Fruit fly (Drosophila melanogaster) whole organism, embryonic: ENCODE measurements around the gene CG13113.

Source experiments
- Bdp1 ChIP-seq: fragments of 200-800 bp; sonication (Bioruptor generic); optimal IDR thresholded peaks from 3 replicates; lab custom pipeline; 2016; ENCODE audit warnings: missing biosample characterization, missing genetic modification characterization
- Blimp-1 ChIP-seq: fragments of 200-800 bp; sonication (Bioruptor generic); optimal IDR thresholded peaks from 3 replicates; lab custom pipeline; 2018; ENCODE audit warnings: missing biosample characterization, missing genetic modification characterization, mild to moderate bottlenecking, moderate library complexity, missing genetic modification reagents
- CG10267 ChIP-seq: fragments of 200-800 bp; sonication (Bioruptor generic); optimal IDR thresholded peaks from 2 replicates; lab custom pipeline; 2018; ENCODE audit warnings: missing biosample characterization, mild to moderate bottlenecking, missing genetic modification characterization, moderate library complexity
- CG14014 ChIP-seq: fragments of 200-800 bp; sonication (Bioruptor generic); IDR thresholded peaks from 2 replicates; pipeline ENCODE4 v1.3.6; 2022; ENCODE audit warnings: missing biosample characterization, missing genetic modification characterization
- CG14441 ChIP-seq: fragments of 200-800 bp; sonication (Bioruptor generic); IDR thresholded peaks from 2 replicates; pipeline ENCODE4 v1.3.6; 2022; ENCODE audit warnings: missing biosample characterization, missing genetic modification characterization
- CG15269 ChIP-seq: fragments of 200-800 bp; sonication (Bioruptor generic); optimal IDR thresholded peaks from 2 replicates; lab custom pipeline; 2018; ENCODE audit warnings: missing biosample characterization, mild to moderate bottlenecking, missing genetic modification characterization, moderate library complexity
- CG15696 ChIP-seq: fragments of 200-800 bp; sonication (Bioruptor generic); optimal IDR thresholded peaks from 2 replicates; lab custom pipeline; 2019; ENCODE audit warnings: missing biosample characterization, mild to moderate bottlenecking, missing genetic modification characterization, moderate library complexity
- CG16815 ChIP-seq: fragments of 200-800 bp; sonication (Bioruptor generic); optimal IDR thresholded peaks from 3 replicates; lab custom pipeline; 2017; ENCODE audit warnings: missing biosample characterization, mild to moderate bottlenecking, missing genetic modification characterization
- CG17829 ChIP-seq: fragments of 200-800 bp; optimal IDR thresholded peaks from 2 replicates; lab custom pipeline; 2019; ENCODE audit warnings: missing biosample characterization, mild to moderate bottlenecking, missing genetic modification characterization, moderate library complexity
- CG18262 ChIP-seq: fragments of 200-800 bp; optimal IDR thresholded peaks from 3 replicates; lab custom pipeline; 2019; ENCODE audit warnings: missing biosample characterization, mild to moderate bottlenecking, missing genetic modification characterization, moderate library complexity
- CG31441 ChIP-seq: fragments of 200-800 bp; sonication (Bioruptor generic); IDR thresholded peaks from 2 replicates; pipeline ENCODE4 v1.3.6; 2022; ENCODE audit warnings: missing biosample characterization, missing genetic modification characterization
- CG4424 ChIP-seq: fragments of 200-800 bp; sonication (Bioruptor generic); optimal IDR thresholded peaks from 3 replicates; lab custom pipeline; 2016; ENCODE audit warnings: missing biosample characterization, missing genetic modification characterization
- CG6254 ChIP-seq: fragments of 200-800 bp; sonication (Bioruptor generic); optimal IDR thresholded peaks from 3 replicates; lab custom pipeline; 2017; ENCODE audit warnings: mild to moderate bottlenecking, missing biosample characterization, missing genetic modification reagents, missing genetic modification characterization
- CG6683 ChIP-seq: fragments of 200-800 bp; sonication (Bioruptor generic); optimal IDR thresholded peaks from 2 replicates; lab custom pipeline; 2017; ENCODE audit warnings: missing biosample characterization, mild to moderate bottlenecking, missing genetic modification characterization, missing genetic modification reagents
- CG8290 ChIP-seq, 3 experiments: fragments of 200-800 bp; sonication (Bioruptor generic); optimal IDR thresholded peaks; 2 replicates each; lab custom pipeline; 2016 to 2019; ENCODE audit warnings: missing biosample characterization in 3 of 3, missing genetic modification characterization in 3 of 3, mild to moderate bottlenecking in 2 of 3, moderate library complexity in 1 of 3
- CG8388 ChIP-seq: fragments of 200-800 bp; sonication (Bioruptor generic); optimal IDR thresholded peaks from 2 replicates; lab custom pipeline; 2019; ENCODE audit warnings: missing biosample characterization, mild to moderate bottlenecking, missing genetic modification characterization, moderate library complexity
- CG9727 ChIP-seq: fragments of 200-800 bp; sonication (Bioruptor generic); optimal IDR thresholded peaks from 3 replicates; lab custom pipeline; 2017; ENCODE audit warnings: missing biosample characterization, mild to moderate bottlenecking, missing genetic modification characterization
- Camta ChIP-seq: fragments of 200-800 bp; sonication (Bioruptor generic); optimal IDR thresholded peaks from 2 replicates; lab custom pipeline; 2016; ENCODE audit warnings: missing biosample characterization, missing genetic modification characterization
- CoRest ChIP-seq: fragments of 200-800 bp; sonication (Bioruptor generic); optimal IDR thresholded peaks from 3 replicates; lab custom pipeline; 2018; ENCODE audit warnings: missing biosample characterization, mild to moderate bottlenecking, missing genetic modification characterization, moderate library complexity
- E2f1 ChIP-seq: fragments of 200-800 bp; sonication (Bioruptor generic); IDR thresholded peaks from 2 replicates; pipeline ENCODE4 v1.3.6; 2022; ENCODE audit warnings: missing biosample characterization, missing genetic modification characterization
- HLH54F ChIP-seq: fragments of 200-800 bp; sonication (Bioruptor generic); optimal IDR thresholded peaks from 3 replicates; lab custom pipeline; 2016; ENCODE audit warnings: missing biosample characterization, missing genetic modification characterization
- Hr39 ChIP-seq: fragments of >200 bp; optimal IDR thresholded peaks from 2 replicates; lab custom pipeline; 2017
- Mrtf ChIP-seq: fragments of 200-800 bp; sonication (Bioruptor generic); IDR thresholded peaks from 3 replicates; pipeline ENCODE4 v1.3.6; 2022; ENCODE audit warnings: missing biosample characterization, missing genetic modification characterization
- Nf-YB ChIP-seq: fragments of 200-800 bp; sonication (Bioruptor generic); optimal IDR thresholded peaks from 3 replicates; lab custom pipeline; 2019; ENCODE audit warnings: missing biosample characterization, mild to moderate bottlenecking, missing genetic modification characterization, moderate library complexity
- Rfx ChIP-seq: fragments of 200-800 bp; sonication (Bioruptor generic); IDR thresholded peaks from 2 replicates; pipeline ENCODE4 v1.3.6; 2022; ENCODE audit warnings: missing biosample characterization, missing genetic modification characterization
- Sox100B ChIP-seq: fragments of 200-800 bp; sonication (Bioruptor generic); optimal IDR thresholded peaks from 3 replicates; lab custom pipeline; 2018; ENCODE audit warnings: missing biosample characterization, mild to moderate bottlenecking, missing genetic modification characterization
- Xrp1 ChIP-seq: fragments of 200-800 bp; sonication (Bioruptor generic); IDR thresholded peaks from 2 replicates; pipeline ENCODE4 v1.3.6; 2022; ENCODE audit warnings: missing biosample characterization, missing genetic modification characterization
- bsh ChIP-seq, 2 experiments: fragments of 200-800 bp; sonication (Bioruptor generic); optimal IDR thresholded peaks; 2 replicates each; lab custom pipeline; 2017 to 2018; ENCODE audit warnings: mild to moderate bottlenecking in 2 of 2, missing biosample characterization in 2 of 2, missing genetic modification characterization in 2 of 2, moderate library complexity in 1 of 2
- crol ChIP-seq: fragments of 200-800 bp; sonication (Bioruptor generic); IDR thresholded peaks from 2 replicates; pipeline ENCODE4 v1.3.6; 2022; ENCODE audit warnings: missing biosample characterization, missing genetic modification characterization
- dmrt11E ChIP-seq: fragments of 200-800 bp; sonication (Bioruptor generic); optimal IDR thresholded peaks from 3 replicates; lab custom pipeline; 2018; ENCODE audit warnings: missing biosample characterization, mild to moderate bottlenecking, missing genetic modification characterization, moderate library complexity
- gce ChIP-seq: fragments of 200-800 bp; sonication (Bioruptor generic); IDR thresholded peaks from 3 replicates; pipeline ENCODE4 v1.3.6; 2022; ENCODE audit warnings: missing biosample characterization, missing genetic modification characterization
- gcm ChIP-seq: fragments of 200-800 bp; sonication (Bioruptor generic); optimal IDR thresholded peaks from 2 replicates; lab custom pipeline; 2019; ENCODE audit warnings: missing biosample characterization, mild to moderate bottlenecking, missing genetic modification characterization, moderate library complexity
- gt ChIP-seq: fragments of 200-800 bp; sonication (Bioruptor generic); IDR thresholded peaks from 2 replicates; pipeline ENCODE4 v1.3.6; 2022; ENCODE audit warnings: missing biosample characterization, missing genetic modification characterization
- lola ChIP-seq, 3 experiments: fragments of >200 bp in 2 of 3; fragments of 200-800 bp in 1 of 3; sonication (Bioruptor generic) in 1 of 3; optimal IDR thresholded peaks; 2 replicates each; lab custom pipeline; 2017 to 2019; ENCODE audit warnings: missing biosample characterization in 3 of 3, missing genetic modification characterization in 3 of 3, mild to moderate bottlenecking in 1 of 3, moderate library complexity in 1 of 3
- maf-S ChIP-seq: fragments of 200-800 bp; sonication (Bioruptor generic); optimal IDR thresholded peaks from 2 replicates; lab custom pipeline; 2016; ENCODE audit warnings: missing biosample characterization, missing genetic modification characterization
- nerfin-1 ChIP-seq: fragments of 200-800 bp; sonication (Bioruptor generic); optimal IDR thresholded peaks from 3 replicates; lab custom pipeline; 2019; ENCODE audit warnings: missing biosample characterization, mild to moderate bottlenecking, missing genetic modification characterization, moderate library complexity
- nmo ChIP-seq: fragments of 200-800 bp; sonication (Bioruptor generic); optimal IDR thresholded peaks from 2 replicates; lab custom pipeline; 2018; ENCODE audit warnings: missing biosample characterization, mild to moderate bottlenecking, missing genetic modification characterization, moderate library complexity
- otp ChIP-seq: fragments of 200-800 bp; sonication (Bioruptor generic); IDR thresholded peaks from 3 replicates; pipeline ENCODE4, ENCODE4 v1.3.6; 2022; ENCODE audit warnings: missing biosample characterization, missing genetic modification characterization
- pho ChIP-seq: fragments of 200-800 bp; sonication (Bioruptor generic); optimal IDR thresholded peaks from 2 replicates; lab custom pipeline; 2016; ENCODE audit warnings: missing biosample characterization, missing genetic modification characterization
- phol ChIP-seq: fragments of 200-800 bp; sonication (Bioruptor generic); optimal IDR thresholded peaks from 3 replicates; lab custom pipeline; 2018; ENCODE audit warnings: missing biosample characterization, mild to moderate bottlenecking, missing genetic modification characterization, moderate library complexity
- prd ChIP-seq, 3 experiments: fragments of >200 bp in 2 of 3; fragments of 200-800 bp in 1 of 3; sonication (Bioruptor generic) in 1 of 3; optimal IDR thresholded peaks in 2 of 3; IDR thresholded peaks in 1 of 3; 2 replicates in 2 of 3; 3 replicates in 1 of 3; pipeline versions ENCODE4 v1.3.6 to Lab custom; 2017 to 2022; ENCODE audit warnings: missing biosample characterization in 1 of 3, missing genetic modification characterization in 1 of 3
- sima ChIP-seq: fragments of 200-800 bp; sonication (Bioruptor generic); optimal IDR thresholded peaks from 2 replicates; lab custom pipeline; 2016; ENCODE audit warnings: missing biosample characterization, missing genetic modification characterization
- sqz ChIP-seq: fragments of 200-800 bp; sonication (Bioruptor generic); optimal IDR thresholded peaks from 3 replicates; lab custom pipeline; 2018; ENCODE audit warnings: missing biosample characterization, mild to moderate bottlenecking, missing genetic modification characterization
- twi ChIP-seq: fragments of 200-800 bp; optimal IDR thresholded peaks from 2 replicates; lab custom pipeline; 2019; ENCODE audit warnings: missing biosample characterization, mild to moderate bottlenecking, missing genetic modification characterization, moderate library complexity
- unpg ChIP-seq: fragments of 200-800 bp; sonication (Bioruptor generic); optimal IDR thresholded peaks from 3 replicates; lab custom pipeline; 2018; ENCODE audit warnings: missing biosample characterization, mild to moderate bottlenecking, missing genetic modification characterization, moderate library complexity
- vvl ChIP-seq: fragments of 200-800 bp; sonication (Bioruptor generic); IDR thresholded peaks from 2 replicates; pipeline ENCODE4 v1.3.6; 2022; ENCODE audit warnings: missing biosample characterization, missing genetic modification characterization
- zen ChIP-seq: fragments of 200-800 bp; sonication (Bioruptor generic); optimal IDR thresholded peaks from 3 replicates; lab custom pipeline; 2018; ENCODE audit warnings: missing biosample characterization, mild to moderate bottlenecking, missing genetic modification characterization, moderate library complexity

The CG13113 gene

DNA sequence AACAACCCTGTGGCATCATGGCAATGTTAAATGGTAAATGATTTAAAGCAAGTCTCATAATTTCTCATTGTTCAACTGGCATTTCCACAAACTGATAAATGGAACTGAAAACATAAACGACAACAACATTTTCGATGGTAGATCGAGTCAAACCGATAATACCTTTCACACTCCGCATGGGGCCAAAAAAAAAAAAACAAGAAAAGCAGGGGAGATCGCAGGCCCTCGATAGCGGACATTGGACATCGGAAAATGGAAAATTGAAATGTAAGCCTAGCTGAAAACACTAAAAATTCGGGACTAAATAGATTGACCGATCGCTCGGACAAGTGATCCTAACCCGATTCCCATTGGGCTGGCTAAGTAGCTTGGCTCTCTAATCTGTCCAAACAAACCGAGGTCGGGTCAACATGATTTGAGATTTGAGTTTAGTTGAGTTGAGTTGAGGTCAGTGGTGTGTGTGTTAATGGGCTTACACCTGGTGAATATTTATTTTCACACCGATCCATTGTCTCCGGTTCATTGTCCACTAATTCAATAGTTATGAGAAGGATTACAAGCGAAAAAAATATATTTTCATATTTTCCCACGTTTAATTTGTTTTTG is 40.2 kb downstream of the CG13113 start (continued):
- TF ChIP-seq CG4424 (GFP tag; lab: Kevin White, UChicago), result no peak
- TF ChIP-seq gce (GFP tag; lab: Robert Waterston, UW), result no peak
- TF ChIP-seq Hr39 (lab: Kevin White, UChicago), result no peak
- TF ChIP-seq CG6683 (GFP tag; lab: Kevin White, UChicago), result no peak
- TF ChIP-seq Camta (GFP tag; lab: Kevin White, UChicago), result no peak
- no peak for TF ChIP-seq CG15269 (tag; lab: Kevin White, UChicago)
- TF ChIP-seq sqz, result peak; percentile 61

DNA sequence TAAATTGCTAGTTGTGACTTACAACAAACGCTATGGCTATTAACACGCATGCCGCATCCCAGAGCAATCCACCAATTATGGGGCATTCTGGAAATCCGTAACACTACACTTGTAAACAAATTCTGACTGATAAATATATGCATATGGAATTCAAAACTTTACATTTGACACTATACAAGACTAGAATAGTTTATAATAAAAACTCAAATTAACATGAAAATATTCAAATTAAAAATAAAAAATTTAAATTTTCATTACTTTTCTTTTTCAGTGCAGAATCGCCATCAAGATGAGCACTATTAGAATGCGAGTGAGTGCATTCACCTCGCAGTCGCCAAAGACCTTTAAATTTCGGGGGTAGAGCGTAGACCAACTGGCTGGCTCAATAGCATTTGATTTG is 42.0 kb downstream of the CG13113 start:
- peak; percentile 64 for TF ChIP-seq CG15696 (tag; lab: Kevin White, UChicago)
- peak; percentile 55 for TF ChIP-seq phol (tag; lab: Kevin White, UChicago)
- peak; percentile 10 for TF ChIP-seq twi
- peak; percentile 12 for TF ChIP-seq unpg
- no peak for TF ChIP-seq maf-S (GFP tag; lab: Kevin White, UChicago)
- TF ChIP-seq otp (GFP tag; lab: Robert Waterston, UW), result no peak
- no peak for TF ChIP-seq Bdp1 (GFP tag; lab: Kevin White, UChicago)
- peak; percentile 59 for TF ChIP-seq CG10267 (tag; lab: Kevin White, UChicago)
- peak; percentile 78 for TF ChIP-seq CG17829 (tag; lab: Kevin White, UChicago)
- TF ChIP-seq dmrt11E (tag; lab: Kevin White, UChicago), result peak; percentile 67
- TF ChIP-seq Mrtf (GFP tag; lab: Robert Waterston, UW), result no peak
- TF ChIP-seq CG6254, result peak; percentile 36
- TF ChIP-seq Blimp-1 (GFP tag; lab: Kevin White, UChicago), result peak; percentile 61
- TF ChIP-seq CG31441 (GFP tag; lab: Robert Waterston, UW), result peak; percentile 62
- peak; percentile 44 for TF ChIP-seq CG8388 (GFP tag; lab: Kevin White, UChicago)
- TF ChIP-seq CG14014, result no peak
- peak; percentile 50 for TF ChIP-seq zen (tag; lab: Kevin White, UChicago)
- peak; percentile 79 for TF ChIP-seq CG18262 (tag; lab: Kevin White, UChicago)
- TF ChIP-seq sima (GFP tag; lab: Kevin White, UChicago), result no peak
- TF ChIP-seq Nf-YB (GFP tag; lab: Kevin White, UChicago), result peak; percentile 35
- peak; percentile 60 for TF ChIP-seq CG9727 (GFP tag; lab: Kevin White, UChicago)
- TF ChIP-seq gcm (GFP tag; lab: Kevin White, UChicago), result peak; percentile 51
- peak; percentile 73 for TF ChIP-seq Xrp1 (GFP tag; lab: Robert Waterston, UW)
- TF ChIP-seq prd (optimal IDR thresholded peaks at IDR 0.05; lab: Kevin White, UChicago), result no peak
- peak; percentile 60; the same call in 1 of the 3 replicates for TF ChIP-seq prd (GFP tag; IDR thresholded peaks at IDR 0.05; lab: Robert Waterston, UW)
- TF ChIP-seq nmo (GFP tag; lab: Kevin White, UChicago), result peak; percentile 57
- peak; percentile 12 for TF ChIP-seq CG16815 (GFP tag; lab: Kevin White, UChicago)
- TF ChIP-seq bsh (GFP tag; optimal IDR thresholded peaks at IDR 0.05; lab: Kevin White, UChicago), result peak in 1 of 2 experiments; percentile 53
- TF ChIP-seq lola (GFP tag; optimal IDR thresholded peaks at IDR 0.05; lab: Kevin White, UChicago), result peak in 1 of 3 experiments; percentile 75
- no peak for TF ChIP-seq CG14441 (GFP tag; lab: Robert Waterston, UW)
- peak; percentile 1 for TF ChIP-seq CG8290 (GFP tag; optimal IDR thresholded peaks at IDR 0.05; lab: Kevin White, UChicago)
- no peak for TF ChIP-seq CG8290 (tag; optimal IDR thresholded peaks at IDR 0.05; lab: Kevin White, UChicago)
- no peak for TF ChIP-seq crol (GFP tag; lab: Robert Waterston, UW)
- no peak for TF ChIP-seq Rfx
- no peak for TF ChIP-seq pho (GFP tag; lab: Kevin White, UChicago)
- peak; percentile 25 for TF ChIP-seq Sox100B (GFP tag; lab: Kevin White, UChicago)
- peak; percentile 15; the same call in 1 of the 2 replicates for TF ChIP-seq E2f1
- TF ChIP-seq HLH54F (GFP tag; lab: Kevin White, UChicago), result no peak
- peak; percentile 8 for TF ChIP-seq CoRest (tag; lab: Kevin White, UChicago)
- peak; percentile 5 for TF ChIP-seq nerfin-1
- peak; percentile 74 for TF ChIP-seq vvl (GFP tag; lab: Robert Waterston, UW)
- no peak for TF ChIP-seq gt (GFP tag; lab: Robert Waterston, UW)
